Worm (Caenorhabditis elegans): ENCODE data around the gene fcd-2.

Gene fcd-2

DNA sequence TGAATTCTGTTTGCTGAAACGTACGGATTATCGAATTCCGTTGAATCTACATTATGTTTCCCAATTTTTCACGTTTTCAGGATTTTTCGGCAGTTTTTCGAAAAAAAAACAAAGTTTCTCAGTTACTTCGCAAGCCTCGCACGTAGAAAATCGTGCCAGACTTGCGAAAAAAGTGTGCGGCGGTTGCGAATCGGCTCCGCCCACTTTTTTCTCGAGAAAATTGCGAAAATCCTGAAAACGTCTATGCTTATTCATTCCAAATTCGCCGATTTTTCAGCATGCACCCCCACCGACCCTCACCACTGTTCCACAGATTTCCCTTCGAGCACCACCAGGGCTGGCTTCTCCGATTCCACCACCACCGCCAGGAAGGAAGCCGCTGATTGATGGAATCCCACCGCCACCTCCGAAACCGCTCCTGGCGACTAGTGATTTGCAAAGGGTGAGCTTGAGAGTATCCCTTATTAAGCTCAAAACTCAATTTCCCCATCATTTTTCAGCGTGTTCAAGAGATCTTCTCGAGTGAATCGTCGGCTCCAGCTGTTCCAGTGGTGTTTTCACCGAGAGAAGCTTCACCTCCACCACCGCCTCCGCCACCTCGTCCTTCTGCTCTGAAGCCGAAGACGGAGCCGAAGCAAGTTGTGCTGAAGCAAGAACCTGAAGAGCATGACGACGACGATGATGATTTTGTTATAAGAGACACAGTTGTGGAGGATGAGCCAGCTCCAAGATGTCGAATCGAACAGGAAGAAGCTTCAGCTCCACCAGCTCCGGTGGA is 16.8 kb downstream of the fcd-2 start (continued):
- no peak for TF ChIP-seq rec-8 (tag; optimal IDR thresholded peaks at IDR 0.05)
- no peak for TF ChIP-seq pha-4 (tag; optimal IDR thresholded peaks at IDR 0.05)
- no peak for TF ChIP-seq nfya-2 (GFP tag; IDR thresholded peaks at IDR 0.05)
- no peak for TF ChIP-seq let-607 (tag; optimal IDR thresholded peaks at IDR 0.05)
- TF ChIP-seq cebp-2 (GFP tag; IDR thresholded peaks at IDR 0.05): peak; percentile 72; the same call in 1 of the 2 replicates
- 0 out of 2 replicates have a peak, but pooled peaks have one; percentile 65 for TF ChIP-seq Y53G8AR.9 (GFP tag; conservative IDR thresholded peaks at IDR 0.05)
- no peak; the same call in 1 of the 2 replicates for TF ChIP-seq madf-8 (GFP tag; conservative IDR thresholded peaks at IDR 0.05)

DNA sequence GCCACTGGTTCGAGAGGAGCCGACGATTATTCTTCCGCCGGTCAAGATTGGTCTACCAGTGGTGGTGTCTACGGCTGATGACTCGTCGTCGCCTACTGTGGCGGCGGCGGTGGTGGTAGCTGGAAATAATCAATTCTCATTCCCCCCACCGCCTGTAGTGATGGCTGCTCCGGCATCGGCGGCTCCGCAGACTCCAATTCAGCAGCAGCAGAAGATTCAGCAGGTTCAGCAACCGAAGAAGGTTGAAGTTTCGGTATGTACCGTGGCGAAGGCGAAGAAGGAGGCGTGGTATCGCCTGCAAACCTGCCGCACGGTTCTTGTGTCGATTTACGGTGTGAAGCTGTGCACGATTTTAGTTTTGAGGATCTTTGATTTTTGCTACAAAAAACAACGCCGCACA is 20.7 kb downstream of the fcd-2 start:
- TF ChIP-seq pha-4 (tag; optimal IDR thresholded peaks at IDR 0.05) (no peak), K11D2.4 (GFP tag; IDR thresholded peaks at IDR 0.05) (no peak), nhr-179 (tag; optimal IDR thresholded peaks at IDR 0.05) (no peak), nhr-80 (tag; optimal IDR thresholded peaks at IDR 0.05) (no peak), chd-7 (tag; optimal IDR thresholded peaks at IDR 0.05) (no peak), snpc-3.4 (tag; optimal IDR thresholded peaks at IDR 0.05) (no peak), ama-1 (optimal IDR thresholded peaks at IDR 0.05) (no peak), ama-1 (GFP tag; optimal IDR thresholded peaks at IDR 0.05) (no peak), let-526 (GFP tag; IDR thresholded peaks at IDR 0.05) (no peak), Y79H2A.3 (GFP tag; conservative IDR thresholded peaks at IDR 0.05) (no peak), ets-4 (GFP tag; optimal IDR thresholded peaks at IDR 0.05) (no peak), bed-1 (GFP tag; IDR thresholded peaks at IDR 0.05) (no peak), T26A5.8 (tag; optimal IDR thresholded peaks at IDR 0.05) (no peak), Y67H2A.10 (GFP tag; conservative IDR thresholded peaks at IDR 0.05) (no peak), sptf-2 (GFP tag; optimal IDR thresholded peaks at IDR 0.05) (no peak), let-607 (tag; optimal IDR thresholded peaks at IDR 0.05) (no peak), nhr-27 (tag; optimal IDR thresholded peaks at IDR 0.05) (no peak), dox-1 (GFP tag; IDR thresholded peaks at IDR 0.05) (0 out of 2 replicates have a peak, but pooled peaks have one; percentile 9), Y56A3A.18 (GFP tag; IDR thresholded peaks at IDR 0.05) (no peak), tlf-1 (GFP tag; optimal IDR thresholded peaks at IDR 0.05) (no peak), egrh-3 (GFP tag; IDR thresholded peaks at IDR 0.05) (peak; percentile 45; the same call in 1 of the 2 replicates), B0336.3 (GFP tag; IDR thresholded peaks at IDR 0.05) (no peak), atf-7 (tag; optimal IDR thresholded peaks at IDR 0.05) (no peak), F39B2.1 (GFP tag; IDR thresholded peaks at IDR 0.05) (no peak), ekl-4 (GFP tag; IDR thresholded peaks at IDR 0.05) (no peak), nhr-120 (GFP tag; IDR thresholded peaks at IDR 0.05) (no peak), nhr-90 (tag; optimal IDR thresholded peaks at IDR 0.05) (no peak), F57C9.4 (tag; optimal IDR thresholded peaks at IDR 0.05) (no peak), snpc-4 (GFP tag; optimal IDR thresholded peaks at IDR 0.05) (no peak), snpc-4 (tag; optimal IDR thresholded peaks at IDR 0.05) (peak in 1 of 4 experiments; percentile 37), lsy-27 (tag; optimal IDR thresholded peaks at IDR 0.05; ENCODE audit: borderline replicate concordance, insufficient read depth) (no peak), cebp-2 (GFP tag; IDR thresholded peaks at IDR 0.05) (peak; percentile 83; the same call in 1 of the 2 replicates), F23B12.7 (tag; optimal IDR thresholded peaks at IDR 0.05; ENCODE audit: insufficient read depth) (no peak), dpff-1 (tag; optimal IDR thresholded peaks at IDR 0.05) (no peak), egl-44 (GFP tag; IDR thresholded peaks at IDR 0.05) (no peak), zfh-2 (GFP tag; conservative IDR thresholded peaks at IDR 0.05) (peak; percentile 46; the same call in 1 of the 2 replicates), ceh-100 (GFP tag; IDR thresholded peaks at IDR 0.05) (no peak), somi-1 (GFP tag; optimal IDR thresholded peaks at IDR 0.05) (no peak), F57A8.1 (GFP tag; optimal IDR thresholded peaks at IDR 0.05) (no peak), Y53F4B.3 (GFP tag; IDR thresholded peaks at IDR 0.05) (no peak), B0019.2 (GFP tag; conservative IDR thresholded peaks at IDR 0.05) (no peak)

Measured in whole organism, young adult.